Worm (Caenorhabditis elegans) whole organism, L2 larva: ENCODE data around the gene K07C11.7.

Experiments used
- C34F6.9 ChIP-seq: fragments of 150-350 bp; optimal IDR thresholded peaks from 2 replicates; lab custom pipeline; 2014; ENCODE audit warnings: missing biosample characterization, missing genetic modification characterization
- F13H6.1 ChIP-seq: sonication (generic microtip); optimal IDR thresholded peaks from 2 replicates; lab custom pipeline; 2016; ENCODE audit warnings: missing genetic modification characterization, missing compliant biosample characterization
- R02D3.7 ChIP-seq: fragments of 150-350 bp; optimal IDR thresholded peaks from 2 replicates; lab custom pipeline; 2014; ENCODE audit warnings: missing biosample characterization, missing genetic modification characterization
- Y55F3AM.14 ChIP-seq: fragments of 200-800 bp; sonication (Bioruptor generic); optimal IDR thresholded peaks from 2 replicates; lab custom pipeline; 2018; ENCODE audit warnings: mild to moderate bottlenecking, missing genetic modification characterization, missing compliant biosample characterization
- alr-1 ChIP-seq: fragments of 150-350 bp; optimal IDR thresholded peaks from 2 replicates; lab custom pipeline; 2014; ENCODE audit warnings: missing biosample characterization, missing genetic modification characterization
- aly-2 ChIP-seq: fragments of 150-350 bp; optimal IDR thresholded peaks from 2 replicates; lab custom pipeline; 2014; ENCODE audit warnings: missing biosample characterization, missing genetic modification characterization
- blmp-1 ChIP-seq: sonication (generic microtip); optimal IDR thresholded peaks from 2 replicates; lab custom pipeline; 2017; ENCODE audit warnings: missing genetic modification characterization, mild to moderate bottlenecking, missing compliant biosample characterization, antibody characterized with exemption, moderate library complexity; ENCODE audit not compliant: insufficient read depth
- ceh-16 ChIP-seq: fragments of 150-350 bp; optimal IDR thresholded peaks from 2 replicates; lab custom pipeline; 2014; ENCODE audit warnings: missing biosample characterization, missing genetic modification characterization
- ceh-82 ChIP-seq: fragments of 150-350 bp; optimal IDR thresholded peaks from 2 replicates; lab custom pipeline; 2014; ENCODE audit warnings: missing biosample characterization, missing genetic modification characterization
- crh-2 ChIP-seq: sonication (generic microtip); optimal IDR thresholded peaks from 2 replicates; lab custom pipeline; 2017; ENCODE audit warnings: missing biosample characterization, missing genetic modification characterization
- dmd-4 ChIP-seq: sonication (generic microtip); optimal IDR thresholded peaks from 2 replicates; lab custom pipeline; 2017; ENCODE audit warnings: missing biosample characterization, missing genetic modification characterization
- egl-27 ChIP-seq: sonication (generic microtip); optimal IDR thresholded peaks from 3 replicates; lab custom pipeline; 2017; ENCODE audit warnings: missing biosample characterization, missing genetic modification reagents, missing genetic modification characterization
- elt-1 ChIP-seq: fragments of 150-350 bp; optimal IDR thresholded peaks from 2 replicates; lab custom pipeline; 2014; ENCODE audit warnings: missing biosample characterization, missing genetic modification characterization
- elt-3 ChIP-seq: sonication (generic microtip); optimal IDR thresholded peaks from 2 replicates; lab custom pipeline; 2017; ENCODE audit warnings: missing biosample characterization, missing genetic modification characterization
- fos-1 ChIP-seq: fragments of 150-350 bp; optimal IDR thresholded peaks from 2 replicates; lab custom pipeline; 2014; ENCODE audit warnings: missing biosample characterization, missing genetic modification characterization
- gmeb-1 ChIP-seq: fragments of 150-350 bp; optimal IDR thresholded peaks from 2 replicates; lab custom pipeline; 2014; ENCODE audit warnings: missing biosample characterization, missing genetic modification characterization
- lin-11 ChIP-seq: fragments of 150-350 bp; sonication (generic microtip); optimal IDR thresholded peaks from 2 replicates; lab custom pipeline; 2014; ENCODE audit warnings: missing biosample characterization, missing genetic modification characterization, inconsistent platforms, mixed read lengths
- lin-13 ChIP-seq: fragments of 150-350 bp; optimal IDR thresholded peaks from 2 replicates; lab custom pipeline; 2014; ENCODE audit warnings: missing biosample characterization, missing genetic modification reagents, missing genetic modification characterization
- lin-39 ChIP-seq: fragments of 150-350 bp; optimal IDR thresholded peaks from 2 replicates; lab custom pipeline; 2014; ENCODE audit warnings: missing biosample characterization, missing genetic modification reagents, missing genetic modification characterization
- lsy-2 ChIP-seq, 2 experiments: fragments of 150-350 bp in 1 of 2; sonication (generic microtip) in 1 of 2; optimal IDR thresholded peaks; 2 replicates each; lab custom pipeline; 2014 to 2017; ENCODE audit warnings: missing biosample characterization in 2 of 2, missing genetic modification characterization in 2 of 2
- mab-5 ChIP-seq: fragments of 150-350 bp; optimal IDR thresholded peaks from 2 replicates; lab custom pipeline; 2014; ENCODE audit warnings: missing biosample characterization, missing genetic modification characterization
- mbf-1 ChIP-seq: sonication (generic microtip); optimal IDR thresholded peaks from 2 replicates; lab custom pipeline; 2017; ENCODE audit warnings: missing biosample characterization, missing genetic modification characterization
- mdl-1 ChIP-seq, 2 experiments: fragments of 150-350 bp in 1 of 2; sonication (generic microtip) in 1 of 2; optimal IDR thresholded peaks; 2 replicates each; lab custom pipeline; 2017; ENCODE audit warnings: missing biosample characterization in 2 of 2, missing genetic modification characterization in 2 of 2
- nhr-10 ChIP-seq: sonication (generic microtip); optimal IDR thresholded peaks from 2 replicates; lab custom pipeline; 2017; ENCODE audit warnings: missing biosample characterization, missing genetic modification characterization
- nhr-11 ChIP-seq: fragments of 150-350 bp; optimal IDR thresholded peaks from 2 replicates; lab custom pipeline; 2014; ENCODE audit warnings: missing biosample characterization, missing genetic modification characterization
- nhr-129 ChIP-seq: fragments of 150-350 bp; optimal IDR thresholded peaks from 2 replicates; lab custom pipeline; 2014; ENCODE audit warnings: missing biosample characterization, missing genetic modification characterization
- nhr-21 ChIP-seq: fragments of 150-350 bp; optimal IDR thresholded peaks from 2 replicates; lab custom pipeline; 2014; ENCODE audit warnings: missing biosample characterization, missing genetic modification characterization
- nhr-23 ChIP-seq: fragments of 150-350 bp; optimal IDR thresholded peaks from 2 replicates; lab custom pipeline; 2014; ENCODE audit warnings: missing biosample characterization, missing genetic modification reagents, missing genetic modification characterization
- nhr-237 ChIP-seq: fragments of 150-350 bp; optimal IDR thresholded peaks from 2 replicates; lab custom pipeline; 2014; ENCODE audit warnings: missing biosample characterization, missing genetic modification characterization
- nhr-25 ChIP-seq: fragments of 150-350 bp; sonication (generic microtip); optimal IDR thresholded peaks from 3 replicates; lab custom pipeline; 2014; ENCODE audit warnings: missing biosample characterization, missing genetic modification characterization
- nhr-6 ChIP-seq: fragments of 150-350 bp; optimal IDR thresholded peaks from 2 replicates; lab custom pipeline; 2014; ENCODE audit warnings: missing biosample characterization, missing genetic modification characterization
- nhr-77 ChIP-seq: fragments of 150-350 bp; optimal IDR thresholded peaks from 2 replicates; lab custom pipeline; 2014; ENCODE audit warnings: missing biosample characterization, missing genetic modification characterization
- peb-1 ChIP-seq: fragments of 150-350 bp; optimal IDR thresholded peaks from 2 replicates; lab custom pipeline; 2014; ENCODE audit warnings: missing biosample characterization, missing genetic modification characterization
- sem-4 ChIP-seq: fragments of 150-350 bp; optimal IDR thresholded peaks from 2 replicates; lab custom pipeline; 2014; ENCODE audit warnings: missing biosample characterization, missing genetic modification reagents, missing genetic modification characterization
- skn-1 ChIP-seq: sonication (generic microtip); optimal IDR thresholded peaks from 2 replicates; lab custom pipeline; 2017; ENCODE audit warnings: missing biosample characterization, missing genetic modification characterization
- sma-3 ChIP-seq: sonication (generic microtip); optimal IDR thresholded peaks from 2 replicates; lab custom pipeline; 2016; ENCODE audit warnings: missing genetic modification reagents, missing genetic modification characterization, missing compliant biosample characterization
- sma-9 ChIP-seq, 2 experiments: fragments of 150-350 bp in 1 of 2; sonication (generic microtip) in 1 of 2; optimal IDR thresholded peaks; 2 replicates each; lab custom pipeline; 2014 to 2016; ENCODE audit warnings: missing genetic modification characterization in 2 of 2, mild to moderate bottlenecking in 1 of 2, missing biosample characterization in 1 of 2, missing compliant biosample characterization in 1 of 2, missing genetic modification reagents in 1 of 2, moderate library complexity in 1 of 2
- snpc-4 ChIP-seq: fragments of 150-350 bp; optimal IDR thresholded peaks from 2 replicates; lab custom pipeline; 2014; ENCODE audit warnings: missing biosample characterization, missing genetic modification characterization
- unc-55 ChIP-seq: fragments of 150-350 bp; sonication (generic microtip); optimal IDR thresholded peaks from 3 replicates; lab custom pipeline; 2014; ENCODE audit warnings: missing biosample characterization, missing genetic modification reagents, missing genetic modification characterization
- zag-1 ChIP-seq: fragments of 150-350 bp; optimal IDR thresholded peaks from 2 replicates; lab custom pipeline; 2014; ENCODE audit warnings: missing biosample characterization, missing genetic modification characterization
- ztf-1 ChIP-seq: fragments of 200-800 bp; sonication (Bioruptor generic); conservative IDR thresholded peaks from 2 replicates; pipeline ENCODE4 v1.3.6; 2022; ENCODE audit warnings: missing genetic modification characterization, missing compliant biosample characterization
- ztf-11 ChIP-seq: sonication (generic microtip); optimal IDR thresholded peaks from 2 replicates; lab custom pipeline; 2017; ENCODE audit warnings: missing biosample characterization, missing genetic modification characterization
- ztf-4 ChIP-seq: fragments of 150-350 bp; optimal IDR thresholded peaks from 2 replicates; lab custom pipeline; 2014; ENCODE audit warnings: missing biosample characterization, missing genetic modification characterization

The K07C11.7 gene

DNA sequence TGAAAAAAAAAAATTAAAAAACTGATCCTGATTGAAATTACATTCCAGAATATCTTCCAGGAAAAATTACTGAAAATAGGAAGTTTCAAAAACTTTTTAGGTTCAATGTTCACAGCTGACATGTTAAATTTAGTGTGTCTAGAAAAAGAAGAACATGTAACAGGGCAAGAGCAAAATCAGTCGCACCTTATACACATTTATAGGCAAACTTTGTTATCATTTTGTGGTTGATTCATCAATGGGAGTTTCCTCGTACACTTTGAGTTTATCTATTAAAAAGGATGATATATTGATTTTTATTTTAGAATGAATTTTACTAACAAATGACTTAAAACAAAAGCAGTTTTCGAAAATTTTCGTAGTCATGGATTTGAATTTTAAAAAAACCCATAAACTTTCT, 29.4 kb upstream of the K07C11.7 start:
- TF ChIP-seq fos-1 (peak; percentile 73), elt-1 (no peak)

DNA sequence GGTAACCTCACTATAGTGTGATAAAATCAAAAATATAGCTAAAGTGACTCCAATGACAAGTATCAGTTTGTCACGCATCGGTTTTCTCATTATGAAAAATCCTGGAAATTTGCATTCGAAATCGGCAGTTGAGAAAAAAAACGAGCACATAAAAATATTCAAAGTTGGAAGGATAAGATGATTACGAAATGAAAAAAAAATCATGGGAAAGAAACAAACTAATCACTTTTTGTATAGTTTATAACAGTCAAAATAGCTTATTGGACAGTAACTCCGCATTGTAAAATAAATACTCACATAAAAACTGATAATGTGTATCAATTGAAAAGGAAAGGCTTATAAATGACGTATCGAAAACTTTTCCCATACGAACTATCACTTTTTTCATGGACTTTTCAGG, 29.0 kb upstream of the K07C11.7 start, which contains the start of gene C16D9.4:
TSS of gene C16D9.4 (minus strand) at position 101 of the 400 bp plus-strand sequence.
- TF ChIP-seq elt-1 (no peak), nhr-237 (tag; lab: Kevin White, UChicago) (no peak), nhr-129 (tag; lab: Kevin White, UChicago) (no peak), nhr-10 (no peak), snpc-4 (tag; lab: Kevin White, UChicago) (no peak)

DNA sequence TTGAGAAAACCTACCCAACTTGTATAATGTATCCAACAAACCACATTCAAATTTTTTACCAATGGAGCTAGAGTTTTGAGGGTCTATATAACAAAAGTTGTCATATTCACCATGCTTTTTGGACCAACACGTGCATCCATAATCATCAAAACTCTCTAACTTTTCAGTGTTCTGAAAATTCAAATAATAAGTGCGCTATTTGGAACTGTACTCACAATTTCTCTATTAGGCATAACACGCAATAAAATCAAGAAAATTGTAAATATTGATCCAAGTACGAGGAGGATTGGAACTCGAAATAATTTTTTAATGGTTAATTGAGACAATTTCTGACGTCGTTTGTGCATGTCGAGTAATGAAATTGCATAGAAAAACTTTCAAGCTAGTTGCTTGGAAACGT, 26.2 kb upstream of the K07C11.7 start, which contains the start of gene C16D9.3:
TSS of gene C16D9.3 (minus strand) at position 101 of the 400 bp plus-strand sequence.
- no peak for TF ChIP-seq lin-13
- no peak for TF ChIP-seq nhr-129 (tag; lab: Kevin White, UChicago)
- no peak for TF ChIP-seq elt-3 (tag; lab: Kevin White, UChicago)
- TF ChIP-seq nhr-11 (tag; lab: Kevin White, UChicago): no peak
- TF ChIP-seq ztf-1: no peak
- no peak for TF ChIP-seq ceh-16
- TF ChIP-seq sem-4 (tag; lab: Kevin White, UChicago): no peak
- TF ChIP-seq, all 48 proteins: peak for 0

DNA sequence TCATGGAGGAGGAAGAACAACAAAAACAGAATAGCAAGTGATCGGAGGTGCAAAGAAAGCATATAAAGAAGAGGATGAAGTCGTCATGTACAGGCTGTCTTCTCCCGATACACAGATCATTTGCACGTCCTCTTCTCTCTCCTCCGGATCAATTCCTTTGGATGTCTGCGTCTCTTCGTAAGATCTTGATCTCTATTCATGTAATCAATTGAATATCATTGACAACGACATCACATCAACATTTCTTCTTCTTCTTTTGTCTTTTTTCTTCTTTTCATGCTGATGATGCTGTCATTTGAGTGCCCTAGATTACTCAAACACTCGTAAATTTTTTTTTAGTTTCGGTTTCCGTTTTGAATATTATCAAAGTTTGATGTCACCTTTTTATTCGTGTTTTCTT, 24.5 kb upstream of the K07C11.7 start, which contains the start of gene rol-3:
TSS of gene rol-3 (minus strand) at position 120 of the 400 bp plus-strand sequence.
- TF ChIP-seq sem-4 (tag; lab: Kevin White, UChicago) (no peak), lsy-2 (tag; optimal IDR thresholded peaks at IDR 0.05; lab: Kevin White, UChicago) (peak in 1 of 2 experiments; percentile 44), sma-3 (GFP tag; lab: Kevin White, UChicago) (peak; percentile 3), zag-1 (tag; lab: Kevin White, UChicago) (no peak), fos-1 (peak; percentile 26), nhr-21 (tag; lab: Kevin White, UChicago) (peak; percentile 60)

DNA sequence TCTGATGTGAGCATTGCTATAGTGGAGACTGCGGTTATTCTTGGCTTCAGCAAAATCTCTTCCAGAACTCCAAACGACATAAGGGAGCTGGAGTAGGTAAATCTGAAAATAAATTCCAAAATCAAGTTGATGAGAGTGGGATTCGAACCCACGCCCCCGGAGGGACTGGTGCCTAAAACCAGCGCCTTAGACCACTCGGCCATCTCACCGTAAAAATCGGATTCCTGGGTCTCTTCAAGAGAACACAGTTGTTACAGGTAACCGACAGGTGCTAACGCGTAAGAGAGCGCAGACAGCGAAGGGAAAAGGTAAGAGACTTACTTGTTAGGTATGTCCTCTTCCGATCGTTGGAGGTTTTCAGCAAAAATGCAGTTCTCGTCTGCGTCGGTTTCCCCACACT, 21.6 kb upstream of the K07C11.7 start:
- peak; percentile 54 for TF ChIP-seq sma-3 (GFP tag; lab: Kevin White, UChicago)
- no peak for TF ChIP-seq F13H6.1 (tag; lab: Kevin White, UChicago)
- peak; percentile 6 for TF ChIP-seq gmeb-1 (tag; lab: Kevin White, UChicago)
- TF ChIP-seq lin-39 (tag; lab: Kevin White, UChicago): no peak
- TF ChIP-seq zag-1 (tag; lab: Kevin White, UChicago): no peak
- TF ChIP-seq ceh-16: no peak
- no peak for TF ChIP-seq nhr-25 (tag; lab: Kevin White, UChicago)
- no peak for TF ChIP-seq skn-1 (tag; lab: Kevin White, UChicago)
- peak; percentile 48 for TF ChIP-seq crh-2 (tag; lab: Kevin White, UChicago)
- peak; percentile 6 for TF ChIP-seq C34F6.9 (tag; lab: Kevin White, UChicago)
- TF ChIP-seq ztf-11 (tag; lab: Kevin White, UChicago): no peak
- no peak for TF ChIP-seq blmp-1 (tag; lab: Kevin White, UChicago)
- no peak for TF ChIP-seq elt-3 (tag; lab: Kevin White, UChicago)
- no peak for TF ChIP-seq lsy-2 (tag; optimal IDR thresholded peaks at IDR 0.05; lab: Kevin White, UChicago)
- TF ChIP-seq egl-27 (tag; lab: Kevin White, UChicago): no peak
- no peak for TF ChIP-seq peb-1 (tag; lab: Kevin White, UChicago)
- TF ChIP-seq ztf-4 (tag; lab: Kevin White, UChicago): no peak
- no peak for TF ChIP-seq nhr-77 (tag; lab: Kevin White, UChicago)
- no peak for TF ChIP-seq nhr-11 (tag; lab: Kevin White, UChicago)
- peak; percentile 45 for TF ChIP-seq nhr-129 (tag; lab: Kevin White, UChicago)
- no peak for TF ChIP-seq ztf-1
- no peak for TF ChIP-seq mdl-1 (tag; optimal IDR thresholded peaks at IDR 0.05; lab: Kevin White, UChicago)
- TF ChIP-seq nhr-6 (tag; lab: Kevin White, UChicago): no peak
- TF ChIP-seq R02D3.7 (tag; lab: Kevin White, UChicago): no peak
- no peak for TF ChIP-seq nhr-23 (tag; lab: Kevin White, UChicago)
- TF ChIP-seq sem-4 (tag; lab: Kevin White, UChicago): no peak
- no peak for TF ChIP-seq mab-5 (tag; lab: Kevin White, UChicago)
- no peak for TF ChIP-seq elt-1
- no peak for TF ChIP-seq nhr-10
- TF ChIP-seq lin-11: no peak
- TF ChIP-seq nhr-21 (tag; lab: Kevin White, UChicago): peak; percentile 29
- TF ChIP-seq fos-1: no peak
- no peak for TF ChIP-seq ceh-82
- TF ChIP-seq Y55F3AM.14: no peak
- TF ChIP-seq aly-2: no peak
- TF ChIP-seq dmd-4 (tag; lab: Kevin White, UChicago): no peak
- TF ChIP-seq unc-55 (GFP tag; lab: Kevin White, UChicago): no peak
- TF ChIP-seq sma-9 (GFP tag; optimal IDR thresholded peaks at IDR 0.05; lab: Kevin White, UChicago): no peak
- no peak for TF ChIP-seq sma-9 (tag; optimal IDR thresholded peaks at IDR 0.05; lab: Kevin White, UChicago)
- no peak for TF ChIP-seq alr-1 (tag; lab: Kevin White, UChicago)
- TF ChIP-seq mbf-1 (tag; lab: Kevin White, UChicago): no peak
- TF ChIP-seq snpc-4 (tag; lab: Kevin White, UChicago): peak; percentile 49
- TF ChIP-seq, all 48 proteins: peak for 7
